Worm (Caenorhabditis elegans) whole organism, mixed stage, embryonic: Measurements from ENCODE around the gene dgat-2.

Source experiments
- ces-1 ChIP-seq: fragments of 150-350 bp; optimal IDR thresholded peaks from 2 replicates; lab custom pipeline; 2014; ENCODE audit warnings: missing biosample characterization, missing genetic modification reagents, missing genetic modification characterization
- elt-1 ChIP-seq: sonication (generic microtip); optimal IDR thresholded peaks from 2 replicates; lab custom pipeline; 2017; ENCODE audit warnings: missing genetic modification characterization, mild to moderate bottlenecking, missing compliant biosample characterization, antibody characterized with exemption, moderate library complexity, borderline replicate concordance; ENCODE audit not compliant: insufficient read depth
- elt-3 ChIP-seq: fragments of 150-350 bp; optimal IDR thresholded peaks from 2 replicates; lab custom pipeline; 2014; ENCODE audit warnings: missing biosample characterization, missing genetic modification characterization
- hlh-1 ChIP-seq: fragments of 150-350 bp; optimal IDR thresholded peaks from 2 replicates; lab custom pipeline; 2014; ENCODE audit warnings: missing biosample characterization, missing genetic modification reagents, missing genetic modification characterization
- lin-13 ChIP-seq: fragments of 150-350 bp; optimal IDR thresholded peaks from 2 replicates; lab custom pipeline; 2014; ENCODE audit warnings: missing biosample characterization, missing genetic modification characterization
- lsy-2 ChIP-seq: fragments of 150-350 bp; optimal IDR thresholded peaks from 2 replicates; lab custom pipeline; 2014; ENCODE audit warnings: missing biosample characterization, missing genetic modification characterization
- mab-5 ChIP-seq: fragments of 150-350 bp; optimal IDR thresholded peaks from 2 replicates; lab custom pipeline; 2014; ENCODE audit warnings: missing biosample characterization, missing genetic modification characterization
- mep-1 ChIP-seq: fragments of 150-350 bp; optimal IDR thresholded peaks from 2 replicates; lab custom pipeline; 2017; ENCODE audit warnings: missing biosample characterization, missing genetic modification reagents, missing genetic modification characterization, inconsistent platforms
- pha-4 ChIP-seq: fragments of 150-350 bp; optimal IDR thresholded peaks from 2 replicates; lab custom pipeline; 2018; ENCODE audit warnings: missing biosample characterization, missing genetic modification reagents, missing genetic modification characterization
- snpc-4 ChIP-seq: fragments of 150-350 bp; optimal IDR thresholded peaks from 2 replicates; lab custom pipeline; 2014; ENCODE audit warnings: missing biosample characterization, missing genetic modification characterization
- unc-120 ChIP-seq: sonication (generic microtip); optimal IDR thresholded peaks from 2 replicates; lab custom pipeline; 2017; ENCODE audit warnings: missing genetic modification characterization, missing compliant biosample characterization; ENCODE audit not compliant: poor library complexity, severe bottlenecking
- unc-62 ChIP-seq: fragments of 150-350 bp; optimal IDR thresholded peaks from 2 replicates; lab custom pipeline; 2014; ENCODE audit warnings: missing biosample characterization, missing genetic modification reagents, missing genetic modification characterization

- TF ChIP-seq snpc-4 (tag; lab: Kevin White, UChicago) (no peak), elt-3 (tag; lab: Kevin White, UChicago) (no peak), lin-13 (no peak), unc-62 (no peak), unc-120 (tag; lab: Kevin White, UChicago) (no peak), lsy-2 (tag; lab: Kevin White, UChicago) (no peak), mep-1 (tag; lab: Kevin White, UChicago) (no peak), mab-5 (tag; lab: Kevin White, UChicago) (no peak), pha-4 (tag; lab: Kevin White, UChicago) (no peak), elt-1 (no peak), hlh-1 (no peak), ces-1 (GFP tag; lab: Kevin White, UChicago) (no peak)
Observed at ce11 chrV:17614251-17614650, 45.9 kb upstream of the dgat-2 start, which contains the start of gene Y6G8.14.
